Worm (Caenorhabditis elegans): ENCODE measurements around the gene srw-6.

- no peak for TF ChIP-seq him-1 (tag; optimal IDR thresholded peaks at IDR 0.05)
- TF ChIP-seq W03F9.2 (tag; optimal IDR thresholded peaks at IDR 0.05) = no peak
Measured at ce11 chrV:3825190-3825589, 16.8 kb downstream of the srw-6 start.

Measured in whole organism, L4/young adult.